Worm (Caenorhabditis elegans) whole organism, midembryonic: ENCODE data around the gene F36D4.1.
A peak's percentile ranks its signal among the peaks of the same experiment; 100 is the strongest.

Experiments used
- T22C8.4 ChIP-seq: fragments of 200-800 bp; sonication (Bioruptor generic); IDR thresholded peaks from 2 replicates; pipeline ENCODE4 v1.3.6; 2022; ENCODE audit warnings: missing genetic modification characterization, missing compliant biosample characterization
- cog-1 ChIP-seq: sonication (generic microtip); optimal IDR thresholded peaks from 2 replicates; lab custom pipeline; 2016; ENCODE audit warnings: missing genetic modification characterization, missing compliant biosample characterization
- flt-1 ChIP-seq: fragments of 200-800 bp; sonication (Bioruptor generic); IDR thresholded peaks from 2 replicates; pipeline ENCODE4 v1.3.6; 2022; ENCODE audit warnings: missing genetic modification characterization, missing compliant biosample characterization
- klf-2 ChIP-seq: fragments of 200-800 bp; sonication (Bioruptor generic); conservative IDR thresholded peaks from 2 replicates; pipeline ENCODE4 v1.3.6; 2022; ENCODE audit warnings: missing genetic modification reagents, missing genetic modification characterization, missing compliant biosample characterization
- med-1 ChIP-seq: sonication (generic microtip); optimal IDR thresholded peaks from 2 replicates; lab custom pipeline; 2017; ENCODE audit warnings: missing genetic modification characterization, mild to moderate bottlenecking, missing compliant biosample characterization, antibody characterized with exemption, missing genetic modification reagents; ENCODE audit not compliant: insufficient read depth
- ref-1 ChIP-seq: fragments of 200-800 bp; sonication (Bioruptor generic); conservative IDR thresholded peaks from 2 replicates; pipeline ENCODE4 v1.3.6; 2022; ENCODE audit warnings: missing genetic modification reagents, missing genetic modification characterization, missing compliant biosample characterization
- tab-1 ChIP-seq: fragments of 200-800 bp; sonication (Bioruptor generic); IDR thresholded peaks from 2 replicates; pipeline ENCODE4 v1.3.6; 2022; ENCODE audit warnings: missing genetic modification characterization, missing compliant biosample characterization
- ztf-23 ChIP-seq: fragments of 200-800 bp; sonication (Bioruptor generic); IDR thresholded peaks from 2 replicates; pipeline ENCODE4 v1.3.6; 2022; ENCODE audit warnings: missing genetic modification reagents, missing genetic modification characterization, missing compliant biosample characterization
- ztf-29 ChIP-seq: fragments of 200-800 bp; sonication (Bioruptor generic); IDR thresholded peaks from 2 replicates; pipeline ENCODE4 v1.3.6; 2022; ENCODE audit warnings: missing genetic modification reagents, missing genetic modification characterization, missing compliant biosample characterization

F36D4.1 gene

ce11 chrV:9384949-9385348, 31.8 kb upstream of the F36D4.1 start:
- TF ChIP-seq ztf-29 (GFP tag; lab: Robert Waterston, UW) (no peak), klf-2 (GFP tag; lab: Robert Waterston, UW) (no peak), flt-1 (GFP tag; lab: Robert Waterston, UW) (no peak), ztf-23 (no peak), ref-1 (GFP tag; lab: Robert Waterston, UW) (no peak), med-1 (no peak), tab-1 (GFP tag; lab: Robert Waterston, UW) (no peak)

ce11 chrV:9386143-9386542, 30.6 kb upstream of the F36D4.1 start, which contains the start of gene hum-2:
Gene hum-2 (plus strand): TSS chrV:9386175.
- no peak for TF ChIP-seq med-1
- no peak for TF ChIP-seq ztf-29 (GFP tag; lab: Robert Waterston, UW)
- TF ChIP-seq tab-1 (GFP tag; lab: Robert Waterston, UW), result no peak
- TF ChIP-seq ztf-23, result no peak
- TF ChIP-seq T22C8.4, result no peak

ce11 chrV:9391959-9392358, 24.8 kb upstream of the F36D4.1 start:
- TF ChIP-seq klf-2 (GFP tag; lab: Robert Waterston, UW), result no peak

- no peak for TF ChIP-seq ref-1 (GFP tag; lab: Robert Waterston, UW)
- TF ChIP-seq tab-1 (GFP tag; lab: Robert Waterston, UW), result no peak
- TF ChIP-seq ztf-29 (GFP tag; lab: Robert Waterston, UW), result no peak
- no peak for TF ChIP-seq ztf-23
- TF ChIP-seq cog-1, result no peak
- no peak for TF ChIP-seq med-1
- TF ChIP-seq flt-1 (GFP tag; lab: Robert Waterston, UW), result no peak
- no peak for TF ChIP-seq klf-2 (GFP tag; lab: Robert Waterston, UW)
- TF ChIP-seq T22C8.4, result no peak
Measured at ce11 chrV:9394938-9395639, 21.6 kb upstream of the F36D4.1 start.

ce11 chrV:9399886-9400373, 16.8 kb upstream of the F36D4.1 start, which contains the start of gene trpp-4:
Gene trpp-4 (plus strand): TSS chrV:9400327.
- no peak for TF ChIP-seq T22C8.4

- TF ChIP-seq ref-1 (GFP tag; lab: Robert Waterston, UW), result no peak
- TF ChIP-seq cog-1, result no peak
- no peak for TF ChIP-seq klf-2 (GFP tag; lab: Robert Waterston, UW)
- TF ChIP-seq ztf-23, result no peak
- no peak for TF ChIP-seq ztf-29 (GFP tag; lab: Robert Waterston, UW)
- no peak for TF ChIP-seq med-1
- no peak for TF ChIP-seq tab-1 (GFP tag; lab: Robert Waterston, UW)
- TF ChIP-seq T22C8.4, result no peak
- no peak for TF ChIP-seq flt-1 (GFP tag; lab: Robert Waterston, UW)
Measured at ce11 chrV:9406890-9407289, 9.8 kb upstream of the F36D4.1 start.

- no peak for TF ChIP-seq cog-1
- no peak for TF ChIP-seq flt-1 (GFP tag; lab: Robert Waterston, UW)
- no peak for TF ChIP-seq med-1
Measured at ce11 chrV:9408869-9409268, 7.9 kb upstream of the F36D4.1 start.

ce11 chrV:9414516-9414915, 2.2 kb upstream of the F36D4.1 start, which contains the start of gene F36D4.4:
Gene F36D4.4 (minus strand): TSS chrV:9414616.
- TF ChIP-seq ztf-29 (GFP tag; lab: Robert Waterston, UW), result no peak
- no peak for TF ChIP-seq flt-1 (GFP tag; lab: Robert Waterston, UW)
- no peak for TF ChIP-seq ref-1 (GFP tag; lab: Robert Waterston, UW)
- no peak for TF ChIP-seq T22C8.4
- TF ChIP-seq tab-1 (GFP tag; lab: Robert Waterston, UW), result no peak
- TF ChIP-seq ztf-23, result no peak

ce11 chrV:9422745-9423144, 6.0 kb downstream of the F36D4.1 start:
- TF ChIP-seq tab-1 (GFP tag; lab: Robert Waterston, UW), result no peak
- TF ChIP-seq ref-1 (GFP tag; lab: Robert Waterston, UW), result no peak
- 0 out of 2 replicates have a peak, but pooled peaks have one; percentile 51 for TF ChIP-seq ztf-29 (GFP tag; lab: Robert Waterston, UW)
- 0 out of 2 replicates have a peak, but pooled peaks have one; percentile 41 for TF ChIP-seq klf-2 (GFP tag; lab: Robert Waterston, UW)

ce11 chrV:9423539-9423938, 6.8 kb downstream of the F36D4.1 start:
- TF ChIP-seq cog-1, result no peak
- no peak for TF ChIP-seq med-1
- no peak for TF ChIP-seq tab-1 (GFP tag; lab: Robert Waterston, UW)
- no peak for TF ChIP-seq ztf-29 (GFP tag; lab: Robert Waterston, UW)
- no peak for TF ChIP-seq T22C8.4
- no peak for TF ChIP-seq ztf-23
- no peak for TF ChIP-seq flt-1 (GFP tag; lab: Robert Waterston, UW)
- no peak for TF ChIP-seq klf-2 (GFP tag; lab: Robert Waterston, UW)
- no peak for TF ChIP-seq ref-1 (GFP tag; lab: Robert Waterston, UW)

ce11 chrV:9424514-9424913, 7.8 kb downstream of the F36D4.1 start:
- TF ChIP-seq flt-1 (GFP tag; lab: Robert Waterston, UW) (no peak), cog-1 (peak; percentile 42)
